Worm (Caenorhabditis elegans): ENCODE data around the gene psf-1.

psf-1 gene

ce11 chrII:9940430-9940829 is 28.0 kb upstream of the psf-1 start, which contains the start of gene ufd-3 (continued):
- TF ChIP-seq ceh-58 (GFP tag; IDR thresholded peaks at IDR 0.05) (no peak), snpc-1.3 (tag; optimal IDR thresholded peaks at IDR 0.05; ENCODE audit: insufficient read depth) (peak; percentile 29), F22D6.2 (tag; optimal IDR thresholded peaks at IDR 0.05) (peak; percentile 37), dpff-1 (tag; optimal IDR thresholded peaks at IDR 0.05) (no peak), C17E4.6 (GFP tag; IDR thresholded peaks at IDR 0.05) (0 out of 2 replicates have a peak, but pooled peaks have one; percentile 36), him-1 (tag; optimal IDR thresholded peaks at IDR 0.05) (peak; percentile 46), B0035.1 (tag; optimal IDR thresholded peaks at IDR 0.05) (peak; percentile 58), efl-1 (GFP tag; optimal IDR thresholded peaks at IDR 0.05) (peak; percentile 86), unc-130 (GFP tag; optimal IDR thresholded peaks at IDR 0.05) (peak; percentile 90), ccch-3 (GFP tag; optimal IDR thresholded peaks at IDR 0.05) (peak; percentile 72), ama-1 (optimal IDR thresholded peaks at IDR 0.05) (no peak), ama-1 (GFP tag; optimal IDR thresholded peaks at IDR 0.05) (no peak), ztf-6 (GFP tag; IDR thresholded peaks at IDR 0.05) (no peak), mxl-1 (tag; optimal IDR thresholded peaks at IDR 0.05) (no peak), zim-3 (tag; optimal IDR thresholded peaks at IDR 0.05) (no peak), hmg-20 (GFP tag; IDR thresholded peaks at IDR 0.05) (no peak), nhr-90 (tag; optimal IDR thresholded peaks at IDR 0.05) (no peak), dox-1 (GFP tag; IDR thresholded peaks at IDR 0.05) (peak; percentile 72), unc-62 (GFP tag; optimal IDR thresholded peaks at IDR 0.05) (no peak), nfya-1 (tag; optimal IDR thresholded peaks at IDR 0.05; ENCODE audit: borderline replicate concordance, insufficient read depth) (no peak), F55B11.4 (tag; optimal IDR thresholded peaks at IDR 0.05; ENCODE audit: borderline replicate concordance, insufficient read depth) (no peak), F37B4.10 (GFP tag; IDR thresholded peaks at IDR 0.05) (no peak), chd-7 (tag; optimal IDR thresholded peaks at IDR 0.05) (no peak), F39B2.1 (GFP tag; IDR thresholded peaks at IDR 0.05) (no peak), Y95B8A.8 (GFP tag; IDR thresholded peaks at IDR 0.05) (no peak), rcor-1 (GFP tag; IDR thresholded peaks at IDR 0.05) (peak; percentile 64; the same call in 1 of the 2 replicates), ceh-79 (tag; optimal IDR thresholded peaks at IDR 0.05) (no peak), lir-1 (GFP tag; conservative IDR thresholded peaks at IDR 0.05) (0 out of 2 replicates have a peak, but pooled peaks have one; percentile 30), mes-4 (tag; optimal IDR thresholded peaks at IDR 0.05) (no peak), hsf-1 (GFP tag; IDR thresholded peaks at IDR 0.05) (no peak; the same call in 1 of the 2 replicates), bed-1 (GFP tag; IDR thresholded peaks at IDR 0.05) (no peak), repo-1 (tag; optimal IDR thresholded peaks at IDR 0.05) (peak; percentile 1), sea-2 (GFP tag; IDR thresholded peaks at IDR 0.05) (no peak), lin-26 (GFP tag; IDR thresholded peaks at IDR 0.05) (no peak), egl-44 (GFP tag; IDR thresholded peaks at IDR 0.05) (0 out of 2 replicates have a peak, but pooled peaks have one; percentile 55), egl-18 (GFP tag; IDR thresholded peaks at IDR 0.05) (no peak), B0019.2 (GFP tag; conservative IDR thresholded peaks at IDR 0.05) (no peak), F57C9.4 (tag; optimal IDR thresholded peaks at IDR 0.05) (peak; percentile 55), ceh-91 (GFP tag; IDR thresholded peaks at IDR 0.05) (peak; percentile 19; the same call in 1 of the 2 replicates), sptf-2 (GFP tag; optimal IDR thresholded peaks at IDR 0.05) (no peak), attf-3 (GFP tag; conservative IDR thresholded peaks at IDR 0.05) (peak; percentile 92), ZK185.1 (tag; optimal IDR thresholded peaks at IDR 0.05; ENCODE audit: poor library complexity, severe bottlenecking) (peak; percentile 93), die-1 (tag; optimal IDR thresholded peaks at IDR 0.05) (no peak), lsl-1 (GFP tag; optimal IDR thresholded peaks at IDR 0.05) (peak; percentile 54), T26A5.8 (tag; optimal IDR thresholded peaks at IDR 0.05) (no peak), F57A8.1 (GFP tag; optimal IDR thresholded peaks at IDR 0.05) (no peak), gei-17 (GFP tag; optimal IDR thresholded peaks at IDR 0.05) (no peak), B0336.3 (GFP tag; IDR thresholded peaks at IDR 0.05) (peak; percentile 86), Y53F4B.3 (GFP tag; IDR thresholded peaks at IDR 0.05) (no peak), attf-5 (GFP tag; optimal IDR thresholded peaks at IDR 0.05) (peak; percentile 81)
